Worm (Caenorhabditis elegans) whole organism, early embryonic: ENCODE results near the gene cka-1.

Source experiments
- ama-1 ChIP-seq: fragments of 150-350 bp; optimal IDR thresholded peaks from 2 replicates; lab custom pipeline; 2014
- ceh-36 ChIP-seq: sonication (generic microtip); optimal IDR thresholded peaks from 2 replicates; lab custom pipeline; 2016; ENCODE audit warnings: missing genetic modification characterization, inconsistent platforms, missing compliant biosample characterization
- hnd-1 ChIP-seq: sonication (generic microtip); optimal IDR thresholded peaks from 2 replicates; lab custom pipeline; 2016; ENCODE audit warnings: missing genetic modification characterization, missing compliant biosample characterization
- pes-1 ChIP-seq: fragments of 200-800 bp; sonication (Bioruptor generic); IDR thresholded peaks from 2 replicates; pipeline ENCODE4 v1.3.6; 2022; ENCODE audit warnings: missing genetic modification reagents, missing genetic modification characterization, missing compliant biosample characterization
- scrt-1 ChIP-seq: fragments of 200-800 bp; sonication (Bioruptor generic); IDR thresholded peaks from 2 replicates; pipeline ENCODE4 v1.3.6; 2022; ENCODE audit warnings: missing genetic modification characterization, missing compliant biosample characterization
- sea-1 ChIP-seq: fragments of 200-800 bp; sonication (Bioruptor generic); conservative IDR thresholded peaks from 2 replicates; pipeline ENCODE4 v1.3.6; 2022; ENCODE audit warnings: missing genetic modification characterization, missing compliant biosample characterization
- tbx-11 ChIP-seq: fragments of 200-800 bp; sonication (Bioruptor generic); IDR thresholded peaks from 2 replicates; pipeline ENCODE4 v1.3.6; 2022; ENCODE audit warnings: missing genetic modification characterization, missing compliant biosample characterization
- tra-4 ChIP-seq: sonication (generic microtip); optimal IDR thresholded peaks from 2 replicates; lab custom pipeline; 2017; ENCODE audit warnings: missing genetic modification characterization, missing compliant biosample characterization

DNA sequence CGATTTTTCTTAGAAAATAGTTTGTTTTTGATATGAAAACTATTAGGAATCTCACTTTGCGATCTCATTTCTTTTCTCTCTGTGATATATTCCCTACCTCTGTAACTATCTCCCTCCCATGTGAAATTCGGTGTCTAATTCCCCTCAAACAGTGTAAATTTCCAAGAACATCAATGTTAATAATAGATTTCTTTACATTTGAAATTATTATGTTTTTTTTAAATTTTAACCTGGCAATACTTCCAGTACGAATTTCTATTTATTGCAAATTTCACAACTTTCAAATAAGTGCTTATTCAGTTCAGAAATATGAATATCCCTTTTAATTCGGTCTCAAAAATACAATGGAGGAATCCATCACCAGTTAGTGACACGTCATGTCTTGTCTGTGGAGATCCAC lies 9.0 kb downstream of the cka-1 start, which contains the start of gene nhr-100:
- TF ChIP-seq scrt-1 (GFP tag; lab: Robert Waterston, UW) (no peak), ama-1 (no peak), tbx-11 (GFP tag; lab: Robert Waterston, UW) (no peak), sea-1 (GFP tag; lab: Robert Waterston, UW) (no peak), hnd-1 (tag; lab: Kevin White, UChicago) (no peak), pes-1 (no peak), tra-4 (no peak), ceh-36 (tag; lab: Kevin White, UChicago) (no peak)
